Worm (Caenorhabditis elegans) whole organism, L1 larva: ENCODE data around the gene rpt-2.

Experiments
- C04F5.9 ChIP-seq: sonication (generic microtip); optimal IDR thresholded peaks from 2 replicates; lab custom pipeline; 2016; ENCODE audit warnings: missing genetic modification characterization, missing compliant biosample characterization
- C16A3.4 ChIP-seq: fragments of 150-350 bp; optimal IDR thresholded peaks from 2 replicates; lab custom pipeline; 2014; ENCODE audit warnings: missing biosample characterization, missing genetic modification characterization
- F16B12.6 ChIP-seq: fragments of 150-350 bp; optimal IDR thresholded peaks from 2 replicates; lab custom pipeline; 2014; ENCODE audit warnings: missing biosample characterization, missing genetic modification characterization
- ama-1 ChIP-seq: fragments of 150-350 bp; optimal IDR thresholded peaks from 2 replicates; lab custom pipeline; 2014
- blmp-1 ChIP-seq: fragments of 150-350 bp; optimal IDR thresholded peaks from 2 replicates; lab custom pipeline; 2014; ENCODE audit warnings: missing biosample characterization, missing genetic modification characterization
- ceh-8 ChIP-seq: fragments of 200-800 bp; sonication (Bioruptor generic); optimal IDR thresholded peaks from 2 replicates; lab custom pipeline; 2018; ENCODE audit warnings: mild to moderate bottlenecking, missing genetic modification characterization, moderate library complexity, missing compliant biosample characterization
- ceh-82 ChIP-seq, 3 experiments: fragments of 150-350 bp in 1 of 3; sonication (generic microtip) in 2 of 3; optimal IDR thresholded peaks; 2 replicates each; lab custom pipeline; 2014 to 2017; ENCODE audit warnings: missing biosample characterization in 3 of 3, missing genetic modification characterization in 3 of 3
- ces-1 ChIP-seq: fragments of 150-350 bp; optimal IDR thresholded peaks from 2 replicates; lab custom pipeline; 2014; ENCODE audit warnings: missing biosample characterization, missing genetic modification reagents, missing genetic modification characterization
- dsc-1 ChIP-seq: sonication (generic microtip); optimal IDR thresholded peaks from 2 replicates; lab custom pipeline; 2016; ENCODE audit warnings: mild to moderate bottlenecking, missing genetic modification characterization, missing compliant biosample characterization
- efl-1 ChIP-seq, 4 experiments: fragments of 150-350 bp; optimal IDR thresholded peaks in 3 of 4; peaks in 1 of 4; 1 replicate in 1 of 4; 2 replicates in 3 of 4; lab custom pipeline; 2014; ENCODE audit warnings: missing biosample characterization in 2 of 4, missing genetic modification characterization in 2 of 4, missing genetic modification reagents in 2 of 4
- egl-27 ChIP-seq, 2 experiments: fragments of 150-350 bp in 1 of 2; sonication (generic microtip); optimal IDR thresholded peaks; 3 replicates each; lab custom pipeline; 2017 to 2018; ENCODE audit warnings: missing biosample characterization in 2 of 2, missing genetic modification characterization in 2 of 2, missing genetic modification reagents in 2 of 2
- elt-2 ChIP-seq: sonication (generic microtip); optimal IDR thresholded peaks from 2 replicates; lab custom pipeline; 2016; ENCODE audit warnings: missing genetic modification characterization, mild to moderate bottlenecking, inconsistent platforms, missing compliant biosample characterization, missing genetic modification reagents
- elt-3 ChIP-seq, 6 experiments: fragments of 150-350 bp in 1 of 6; sonication (generic microtip); optimal IDR thresholded peaks; 2 replicates each; lab custom pipeline; 2017 to 2018; ENCODE audit warnings: missing biosample characterization in 6 of 6, missing genetic modification characterization in 6 of 6, inconsistent platforms in 1 of 6
- fkh-10 ChIP-seq: sonication (generic microtip); optimal IDR thresholded peaks from 2 replicates; lab custom pipeline; 2017; ENCODE audit warnings: missing biosample characterization, missing genetic modification reagents, missing genetic modification characterization
- fkh-4 ChIP-seq: sonication (generic microtip); optimal IDR thresholded peaks from 2 replicates; lab custom pipeline; 2016; ENCODE audit warnings: missing compliant biosample characterization, missing genetic modification characterization, borderline replicate concordance
- fos-1 ChIP-seq: fragments of 150-350 bp; optimal IDR thresholded peaks from 2 replicates; lab custom pipeline; 2014; ENCODE audit warnings: missing biosample characterization, missing genetic modification characterization
- grh-1 ChIP-seq: fragments of 200-800 bp; sonication (Bioruptor generic); IDR thresholded peaks from 2 replicates; pipeline ENCODE4 v1.3.6; 2022; ENCODE audit warnings: missing genetic modification reagents, missing genetic modification characterization, missing compliant biosample characterization
- hlh-4 ChIP-seq: sonication (generic microtip); optimal IDR thresholded peaks from 2 replicates; lab custom pipeline; 2016; ENCODE audit warnings: mild to moderate bottlenecking, missing genetic modification characterization, missing compliant biosample characterization
- hpl-2 ChIP-seq: fragments of 150-350 bp; optimal IDR thresholded peaks from 2 replicates; lab custom pipeline; 2014; ENCODE audit warnings: missing biosample characterization, missing genetic modification reagents, missing genetic modification characterization
- irx-1 ChIP-seq: sonication (generic microtip); optimal IDR thresholded peaks from 2 replicates; lab custom pipeline; 2016; ENCODE audit warnings: missing genetic modification characterization, missing compliant biosample characterization
- jun-1 ChIP-seq: fragments of 150-350 bp; optimal IDR thresholded peaks from 2 replicates; lab custom pipeline; 2014; ENCODE audit warnings: missing biosample characterization, missing genetic modification reagents, missing genetic modification characterization
- lin-13 ChIP-seq: fragments of 150-350 bp; optimal IDR thresholded peaks from 2 replicates; lab custom pipeline; 2014; ENCODE audit warnings: missing biosample characterization, missing genetic modification reagents, missing genetic modification characterization
- lin-14 ChIP-seq: fragments of 200-800 bp; sonication (Bioruptor generic); optimal IDR thresholded peaks from 2 replicates; lab custom pipeline; 2018; ENCODE audit warnings: mild to moderate bottlenecking, missing genetic modification characterization, moderate library complexity, missing compliant biosample characterization
- lin-15B ChIP-seq: fragments of 150-350 bp; sonication (generic microtip); optimal IDR thresholded peaks from 3 replicates; lab custom pipeline; 2014; ENCODE audit warnings: missing biosample characterization, missing genetic modification characterization
- lin-35 ChIP-seq, 2 experiments: fragments of 150-350 bp; optimal IDR thresholded peaks; 2 replicates each; lab custom pipeline; 2014; ENCODE audit warnings: missing biosample characterization in 2 of 2, missing genetic modification characterization in 2 of 2, missing genetic modification reagents in 2 of 2
- lin-39 ChIP-seq: fragments of 150-350 bp; optimal IDR thresholded peaks from 2 replicates; lab custom pipeline; 2014; ENCODE audit warnings: missing biosample characterization, missing genetic modification reagents, missing genetic modification characterization
- lir-3 ChIP-seq: sonication (generic microtip); optimal IDR thresholded peaks from 2 replicates; lab custom pipeline; 2016; ENCODE audit warnings: mild to moderate bottlenecking, missing genetic modification characterization, moderate library complexity, missing compliant biosample characterization; ENCODE audit not compliant: poor library complexity
- lsy-2 ChIP-seq, 2 experiments: fragments of 150-350 bp; optimal IDR thresholded peaks; 2 replicates each; lab custom pipeline; 2014; ENCODE audit warnings: missing biosample characterization in 2 of 2, missing genetic modification characterization in 2 of 2
- mep-1 ChIP-seq: fragments of 150-350 bp; optimal IDR thresholded peaks from 2 replicates; lab custom pipeline; 2014; ENCODE audit warnings: missing biosample characterization, missing genetic modification characterization
- nhr-11 ChIP-seq: fragments of 150-350 bp; optimal IDR thresholded peaks from 2 replicates; lab custom pipeline; 2014; ENCODE audit warnings: missing biosample characterization, missing genetic modification characterization
- nhr-12 ChIP-seq: sonication (generic microtip); optimal IDR thresholded peaks from 2 replicates; lab custom pipeline; 2017; ENCODE audit warnings: missing biosample characterization, missing genetic modification characterization
- nhr-20 ChIP-seq: sonication (generic microtip); optimal IDR thresholded peaks from 2 replicates; lab custom pipeline; 2016; ENCODE audit warnings: mild to moderate bottlenecking, missing genetic modification characterization, missing compliant biosample characterization
- nhr-28 ChIP-seq: fragments of 150-350 bp; optimal IDR thresholded peaks from 2 replicates; lab custom pipeline; 2014; ENCODE audit warnings: missing biosample characterization, missing genetic modification characterization
- nhr-47 ChIP-seq: sonication (generic microtip); optimal IDR thresholded peaks from 2 replicates; lab custom pipeline; 2016; ENCODE audit warnings: mild to moderate bottlenecking, missing genetic modification characterization, moderate library complexity, missing compliant biosample characterization
- nhr-71 ChIP-seq: sonication (generic microtip); optimal IDR thresholded peaks from 2 replicates; lab custom pipeline; 2016; ENCODE audit warnings: mild to moderate bottlenecking, missing genetic modification characterization, moderate library complexity, missing compliant biosample characterization
- nhr-76 ChIP-seq: sonication (generic microtip); optimal IDR thresholded peaks from 2 replicates; lab custom pipeline; 2017; ENCODE audit warnings: missing biosample characterization, missing genetic modification characterization
- nhr-84 ChIP-seq: sonication (generic microtip); optimal IDR thresholded peaks from 2 replicates; lab custom pipeline; 2017; ENCODE audit warnings: missing biosample characterization, missing genetic modification characterization
- nhr-85 ChIP-seq: sonication (generic microtip); peaks from one replicate; lab custom pipeline; 2016; ENCODE audit warnings: missing genetic modification characterization, inconsistent platforms, missing compliant biosample characterization
- pqm-1 ChIP-seq: sonication (generic microtip); optimal IDR thresholded peaks from 3 replicates; lab custom pipeline; 2017; ENCODE audit warnings: missing biosample characterization, missing genetic modification characterization
- rnt-1 ChIP-seq: sonication (generic microtip); optimal IDR thresholded peaks from 2 replicates; lab custom pipeline; 2016; ENCODE audit warnings: mild to moderate bottlenecking, missing genetic modification characterization, moderate library complexity, missing compliant biosample characterization
- snpc-4 ChIP-seq: fragments of 150-350 bp; optimal IDR thresholded peaks from 2 replicates; lab custom pipeline; 2014; ENCODE audit warnings: missing biosample characterization, missing genetic modification characterization
- snu-23 ChIP-seq: sonication (generic microtip); optimal IDR thresholded peaks from 2 replicates; lab custom pipeline; 2016; ENCODE audit warnings: missing genetic modification characterization, missing compliant biosample characterization
- sox-4 ChIP-seq: sonication (generic microtip); optimal IDR thresholded peaks from 2 replicates; lab custom pipeline; 2016; ENCODE audit warnings: missing genetic modification characterization, missing compliant biosample characterization
- sptf-1 ChIP-seq: fragments of 150-350 bp; optimal IDR thresholded peaks from 2 replicates; lab custom pipeline; 2014; ENCODE audit warnings: missing biosample characterization, missing genetic modification characterization
- swsn-7 ChIP-seq: sonication (generic microtip); optimal IDR thresholded peaks from 2 replicates; lab custom pipeline; 2016; ENCODE audit warnings: missing genetic modification characterization, missing compliant biosample characterization
- tbx-2 ChIP-seq: sonication (generic microtip); optimal IDR thresholded peaks from 2 replicates; lab custom pipeline; 2016; ENCODE audit warnings: missing genetic modification characterization, missing compliant biosample characterization
- tlp-1 ChIP-seq: fragments of 150-350 bp; optimal IDR thresholded peaks from 2 replicates; lab custom pipeline; 2014; ENCODE audit warnings: missing biosample characterization, missing genetic modification characterization
- unc-130 ChIP-seq: fragments of 150-350 bp; optimal IDR thresholded peaks from 2 replicates; lab custom pipeline; 2017; ENCODE audit warnings: missing biosample characterization, missing genetic modification characterization, inconsistent platforms
- unc-62 ChIP-seq: fragments of 150-350 bp; optimal IDR thresholded peaks from 2 replicates; lab custom pipeline; 2014; ENCODE audit warnings: missing biosample characterization, missing genetic modification reagents, missing genetic modification characterization
- unc-86 ChIP-seq: sonication (generic microtip); optimal IDR thresholded peaks from 2 replicates; lab custom pipeline; 2016; ENCODE audit warnings: missing genetic modification characterization, missing compliant biosample characterization
- unc-98 ChIP-seq: fragments of 200-800 bp; sonication (Bioruptor generic); IDR thresholded peaks from 2 replicates; pipeline ENCODE4 v1.3.6; 2022; ENCODE audit warnings: missing genetic modification characterization, missing compliant biosample characterization
- xbp-1 ChIP-seq: sonication (generic microtip); optimal IDR thresholded peaks from 2 replicates; lab custom pipeline; 2016; ENCODE audit warnings: missing genetic modification characterization, missing compliant biosample characterization
- zip-4 ChIP-seq: fragments of 200-800 bp; sonication (Bioruptor generic); optimal IDR thresholded peaks from 2 replicates; lab custom pipeline; 2018; ENCODE audit warnings: mild to moderate bottlenecking, missing genetic modification characterization, moderate library complexity, missing compliant biosample characterization
- ztf-4 ChIP-seq: fragments of 150-350 bp; optimal IDR thresholded peaks from 2 replicates; lab custom pipeline; 2014; ENCODE audit warnings: missing biosample characterization, missing genetic modification characterization

Gene rpt-2

ce11 chrV:6053188-6053687, 35.8 kb upstream of the rpt-2 start, which contains the start of gene seip-1:
Gene seip-1, minus strand, starts transcription at chrV:6053238.
- TF ChIP-seq F16B12.6 (tag; lab: Kevin White, UChicago) = peak; percentile 66
- no peak for TF ChIP-seq egl-27 (tag; optimal IDR thresholded peaks at IDR 0.05; lab: Kevin White, UChicago)
- TF ChIP-seq sptf-1 = no peak
- no peak for TF ChIP-seq C04F5.9 (tag; lab: Kevin White, UChicago)
- peak; percentile 92 for TF ChIP-seq unc-130
- peak; percentile 92 for TF ChIP-seq nhr-71 (tag; lab: Kevin White, UChicago)
- peak; percentile 90 for TF ChIP-seq xbp-1
- TF ChIP-seq nhr-85 = peak; percentile 83
- TF ChIP-seq sox-4 (tag; lab: Kevin White, UChicago) = no peak
- peak; percentile 88 for TF ChIP-seq C16A3.4 (tag; lab: Kevin White, UChicago)
- TF ChIP-seq unc-62 = no peak
- TF ChIP-seq ces-1 (GFP tag; lab: Kevin White, UChicago) = no peak
- TF ChIP-seq ceh-8 (GFP tag; lab: Kevin White, UChicago) = peak; percentile 57
- TF ChIP-seq nhr-12 = no peak
- TF ChIP-seq pqm-1 = no peak
- TF ChIP-seq tbx-2 (tag; lab: Kevin White, UChicago) = peak; percentile 75
- peak; percentile 81 for TF ChIP-seq rnt-1
- TF ChIP-seq fkh-10 (GFP tag; lab: Kevin White, UChicago) = peak; percentile 65
- TF ChIP-seq elt-3 (tag; optimal IDR thresholded peaks at IDR 0.05; lab: Kevin White, UChicago) = peak in 2 of 6 experiments; percentile 56 to 58
- TF ChIP-seq nhr-20 (tag; lab: Kevin White, UChicago) = peak; percentile 89
- peak; percentile 47 for TF ChIP-seq nhr-11 (tag; lab: Kevin White, UChicago)
- TF ChIP-seq elt-2 (tag; lab: Kevin White, UChicago) = peak; percentile 56
- no peak for TF ChIP-seq zip-4
- TF ChIP-seq fkh-4 (tag; lab: Kevin White, UChicago) = no peak
- no peak for TF ChIP-seq hlh-4 (tag; lab: Kevin White, UChicago)
- TF ChIP-seq nhr-76 (tag; lab: Kevin White, UChicago) = no peak
- no peak for TF ChIP-seq hpl-2 (GFP tag; lab: Kevin White, UChicago)
- TF ChIP-seq jun-1 = peak; percentile 67
- peak; percentile 64 for TF ChIP-seq ztf-4 (tag; lab: Kevin White, UChicago)
- no peak for TF ChIP-seq nhr-84 (tag; lab: Kevin White, UChicago)
- peak; percentile 58 for TF ChIP-seq lir-3
- peak; percentile 80 for TF ChIP-seq lin-15B
- TF ChIP-seq lin-13 (GFP tag; lab: Kevin White, UChicago) = peak; percentile 72
- TF ChIP-seq lsy-2 (tag; optimal IDR thresholded peaks at IDR 0.05; lab: Kevin White, UChicago) = peak; percentile 76 to 91
- no peak for TF ChIP-seq unc-98
- TF ChIP-seq grh-1 (GFP tag; lab: Robert Waterston, UW) = no peak
- peak; percentile 71 for TF ChIP-seq snpc-4 (tag; lab: Kevin White, UChicago)
- TF ChIP-seq fos-1 (tag; lab: Kevin White, UChicago) = peak; percentile 75
- TF ChIP-seq irx-1 (tag; lab: Kevin White, UChicago) = peak; percentile 70
- no peak for TF ChIP-seq lin-39 (tag; lab: Kevin White, UChicago)
- TF ChIP-seq ceh-82 (tag; optimal IDR thresholded peaks at IDR 0.05; lab: Kevin White, UChicago) = peak; percentile 64 to 87 (median 66)
- peak; percentile 91 for TF ChIP-seq snu-23 (GFP tag; lab: Kevin White, UChicago)
- peak; percentile 51 for TF ChIP-seq dsc-1 (tag; lab: Kevin White, UChicago)
- peak; percentile 83 for TF ChIP-seq nhr-47 (tag; lab: Kevin White, UChicago)
- TF ChIP-seq lin-14 = peak; percentile 97
- peak; percentile 72 for TF ChIP-seq blmp-1 (tag; lab: Kevin White, UChicago)
- no peak for TF ChIP-seq nhr-28 (tag; lab: Kevin White, UChicago)
- peak; percentile 84 to 90 for TF ChIP-seq efl-1 (optimal IDR thresholded peaks at IDR 0.05; lab: Kevin White, UChicago)
- peak; percentile 78 to 96 for TF ChIP-seq efl-1 (GFP tag; optimal IDR thresholded peaks at IDR 0.05 in 1 of 2; lab: Kevin White, UChicago)
- peak; percentile 81 to 87 for TF ChIP-seq lin-35 (GFP tag; optimal IDR thresholded peaks at IDR 0.05; lab: Kevin White, UChicago)
- TF ChIP-seq tlp-1 (tag; lab: Kevin White, UChicago) = no peak
- peak; percentile 85 for TF ChIP-seq swsn-7 (tag; lab: Kevin White, UChicago)
- TF ChIP-seq unc-86 = peak; percentile 75
- peak; percentile 94 for TF ChIP-seq mep-1 (tag; lab: Kevin White, UChicago)
- TF ChIP-seq ama-1 (lab: Kevin White, UChicago) = peak; percentile 43
